Worm (Caenorhabditis elegans) whole organism, L2 larva: ENCODE results near the gene srbc-67.

Source experiments
- R02D3.7 ChIP-seq: fragments of 150-350 bp; optimal IDR thresholded peaks from 2 replicates; lab custom pipeline; 2014; ENCODE audit warnings: missing biosample characterization, missing genetic modification characterization
- ceh-16 ChIP-seq: fragments of 150-350 bp; optimal IDR thresholded peaks from 2 replicates; lab custom pipeline; 2014; ENCODE audit warnings: missing biosample characterization, missing genetic modification characterization
- nhr-6 ChIP-seq: fragments of 150-350 bp; optimal IDR thresholded peaks from 2 replicates; lab custom pipeline; 2014; ENCODE audit warnings: missing biosample characterization, missing genetic modification characterization
- skn-1 ChIP-seq: sonication (generic microtip); optimal IDR thresholded peaks from 2 replicates; lab custom pipeline; 2017; ENCODE audit warnings: missing biosample characterization, missing genetic modification characterization
- ztf-11 ChIP-seq: sonication (generic microtip); optimal IDR thresholded peaks from 2 replicates; lab custom pipeline; 2017; ENCODE audit warnings: missing biosample characterization, missing genetic modification characterization

- no peak for TF ChIP-seq nhr-6 (tag; lab: Kevin White, UChicago)
- TF ChIP-seq ztf-11: no peak
- no peak for TF ChIP-seq skn-1 (tag; lab: Kevin White, UChicago)
- TF ChIP-seq R02D3.7 (tag; lab: Kevin White, UChicago): no peak
- no peak for TF ChIP-seq ceh-16 (tag; lab: Kevin White, UChicago)
These were observed 23.1 kb downstream of the srbc-67 start, which contains the start of gene str-227 for ce11 chrV:3517889-3518288.
